Fruit fly (Drosophila melanogaster): ENCODE results near the gene obst-H.
A peak's percentile ranks its signal among the peaks of the same experiment; 100 is the strongest.

Gene obst-H

dm6 chr3L:15516440-15516839 is 12.6 kb downstream of the obst-H start (continued):
- TF ChIP-seq CG4424 (GFP tag; optimal IDR thresholded peaks at IDR 0.05) (no peak), run (tag; optimal IDR thresholded peaks at IDR 0.05) (no peak), Dek (tag; optimal IDR thresholded peaks at IDR 0.05) (no peak), CG5245 (GFP tag; optimal IDR thresholded peaks at IDR 0.05) (no peak), HmgZ (tag; optimal IDR thresholded peaks at IDR 0.05) (peak; percentile 7), pzg (GFP tag; optimal IDR thresholded peaks at IDR 0.05) (peak; percentile 13), lov (optimal IDR thresholded peaks at IDR 0.05) (no peak), lov (GFP tag; IDR thresholded peaks at IDR 0.05) (no peak), Awh (GFP tag; IDR thresholded peaks at IDR 0.05) (no peak), sc (optimal IDR thresholded peaks at IDR 0.05) (no peak), sc (GFP tag; optimal IDR thresholded peaks at IDR 0.05) (no peak), CG34224 (GFP tag; IDR thresholded peaks at IDR 0.05; ENCODE audit: partially characterized antibody) (peak; percentile 43; the same call in 2 of the 3 replicates), CG4282 (GFP tag; optimal IDR thresholded peaks at IDR 0.05) (no peak), shn (GFP tag; optimal IDR thresholded peaks at IDR 0.05) (no peak), CG11093 (GFP tag; IDR thresholded peaks at IDR 0.05) (no peak), fd64A (GFP tag; optimal IDR thresholded peaks at IDR 0.05) (no peak), CG1603 (tag; optimal IDR thresholded peaks at IDR 0.05) (no peak), CG12769 (tag; optimal IDR thresholded peaks at IDR 0.05) (no peak), crc (GFP tag; optimal IDR thresholded peaks at IDR 0.05) (no peak), CG14441 (GFP tag; IDR thresholded peaks at IDR 0.05) (no peak), grau (tag; optimal IDR thresholded peaks at IDR 0.05) (no peak), Rfx (GFP tag; IDR thresholded peaks at IDR 0.05) (0 out of 2 replicates have a peak, but pooled peaks have one; percentile 25), CG12942 (GFP tag; optimal IDR thresholded peaks at IDR 0.05) (no peak), CG31388 (GFP tag; optimal IDR thresholded peaks at IDR 0.05) (no peak), CG1602 (GFP tag; optimal IDR thresholded peaks at IDR 0.05) (no peak), ewg (GFP tag; optimal IDR thresholded peaks at IDR 0.05) (no peak), ftz-f1 (GFP tag; optimal IDR thresholded peaks at IDR 0.05) (no peak), p53 (GFP tag; optimal IDR thresholded peaks at IDR 0.05) (no peak), Neu2 (GFP tag; optimal IDR thresholded peaks at IDR 0.05; ENCODE audit: borderline replicate concordance) (no peak), sim (GFP tag; IDR thresholded peaks at IDR 0.05) (no peak), Abd-B (GFP tag; optimal IDR thresholded peaks at IDR 0.05) (no peak), Asciz (GFP tag; optimal IDR thresholded peaks at IDR 0.05) (no peak), Gsc (GFP tag; IDR thresholded peaks at IDR 0.05) (no peak), corto (GFP tag; optimal IDR thresholded peaks at IDR 0.05) (no peak), CG2120 (GFP tag; optimal IDR thresholded peaks at IDR 0.05) (no peak), Sin3A (optimal IDR thresholded peaks at IDR 0.05) (no peak), Doc3 (GFP tag; IDR thresholded peaks at IDR 0.05; ENCODE audit: partially characterized antibody) (0 out of 3 replicates have a peak, but pooled peaks have one; percentile 36), tgo (GFP tag; IDR thresholded peaks at IDR 0.05) (no peak), CG5180 (GFP tag; optimal IDR thresholded peaks at IDR 0.05) (no peak), CG17802 (tag; optimal IDR thresholded peaks at IDR 0.05) (no peak), Dp (GFP tag; optimal IDR thresholded peaks at IDR 0.05) (peak; percentile 12), H2.0 (GFP tag; IDR thresholded peaks at IDR 0.05) (no peak), CG10543 (GFP tag; optimal IDR thresholded peaks at IDR 0.05) (no peak), CG6689 (GFP tag; IDR thresholded peaks at IDR 0.05) (no peak), bbx (GFP tag; IDR thresholded peaks at IDR 0.05; ENCODE audit: partially characterized antibody) (no peak), CG7745 (tag; optimal IDR thresholded peaks at IDR 0.05) (no peak), Bgb (GFP tag; IDR thresholded peaks at IDR 0.05; ENCODE audit: partially characterized antibody) (peak; percentile 34), bcd (GFP tag; optimal IDR thresholded peaks at IDR 0.05) (no peak), Spps (tag; optimal IDR thresholded peaks at IDR 0.05) (no peak), CG7357 (GFP tag; IDR thresholded peaks at IDR 0.05) (no peak), kni (GFP tag; optimal IDR thresholded peaks at IDR 0.05) (no peak), Lpt (GFP tag; optimal IDR thresholded peaks at IDR 0.05) (no peak)

Measured in whole organism, embryonic.